Fruit fly (Drosophila melanogaster): ENCODE measurements around the gene CG33702.

Gene CG33702

DNA sequence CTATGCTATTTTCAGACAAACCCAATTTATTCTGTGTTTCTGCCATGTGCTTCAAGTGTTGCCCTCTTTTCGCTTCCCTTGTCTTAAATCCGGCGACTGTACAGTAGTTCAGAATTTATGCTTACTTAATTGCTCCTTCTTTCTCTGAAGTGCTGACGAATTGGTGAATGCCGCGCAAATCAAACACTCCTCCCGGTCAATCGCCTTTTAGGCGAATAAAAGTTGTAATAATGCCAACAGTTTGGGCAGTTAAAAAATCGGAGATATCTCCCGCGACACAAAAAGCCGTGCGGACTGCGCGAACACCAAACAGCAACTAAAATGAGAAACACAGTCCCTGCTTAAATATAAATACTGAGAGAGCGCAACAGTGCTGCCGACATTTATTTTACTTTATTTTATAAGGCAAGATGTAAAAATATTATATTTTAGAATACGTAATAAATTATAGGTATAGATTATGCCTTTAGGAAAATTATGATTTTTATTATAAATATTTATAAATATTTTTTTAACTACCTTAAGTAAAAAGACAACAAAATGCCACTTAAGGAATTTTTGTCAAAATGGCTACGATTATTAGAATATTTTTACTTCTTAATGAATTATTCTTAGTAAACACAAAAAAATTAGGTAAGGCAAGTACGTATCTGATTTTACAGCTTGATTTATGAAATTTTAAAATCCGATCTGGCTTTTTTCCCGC lies 8.0 kb downstream of the CG33702 start, which contains the start of gene path:
Gene path, minus strand, starts transcription at position 322 of the 706 bp plus-strand sequence.
- TF ChIP-seq ovo (GFP tag; optimal IDR thresholded peaks at IDR 0.05) (no peak), CG11617 (GFP tag; optimal IDR thresholded peaks at IDR 0.05) (peak; percentile 42), CG12768 (GFP tag; optimal IDR thresholded peaks at IDR 0.05) (peak; percentile 49), CG7101 (tag; optimal IDR thresholded peaks at IDR 0.05) (peak; percentile 42), Clk (GFP tag; optimal IDR thresholded peaks at IDR 0.05) (no peak), CG5204 (GFP tag; optimal IDR thresholded peaks at IDR 0.05) (no peak), Mnt (GFP tag; optimal IDR thresholded peaks at IDR 0.05) (peak; percentile 86), Crg-1 (GFP tag; optimal IDR thresholded peaks at IDR 0.05) (no peak), CG7045 (GFP tag; optimal IDR thresholded peaks at IDR 0.05) (peak; percentile 25), Hr96 (GFP tag; optimal IDR thresholded peaks at IDR 0.05) (peak; percentile 7), CG1620 (GFP tag; optimal IDR thresholded peaks at IDR 0.05) (peak; percentile 53), cnc (optimal IDR thresholded peaks at IDR 0.05) (no peak), tj (GFP tag; optimal IDR thresholded peaks at IDR 0.05) (peak; percentile 70), toe (GFP tag; optimal IDR thresholded peaks at IDR 0.05) (no peak), bab1 (GFP tag; optimal IDR thresholded peaks at IDR 0.05) (peak; percentile 28), CG14711 (tag; optimal IDR thresholded peaks at IDR 0.05) (peak; percentile 48), CG33017 (tag; optimal IDR thresholded peaks at IDR 0.05) (peak; percentile 19), cic (GFP tag; optimal IDR thresholded peaks at IDR 0.05) (peak; percentile 11), pad (GFP tag; optimal IDR thresholded peaks at IDR 0.05) (no peak), kay (GFP tag; ENCODE audit: borderline replicate concordance) (peak; percentile 39)

DNA sequence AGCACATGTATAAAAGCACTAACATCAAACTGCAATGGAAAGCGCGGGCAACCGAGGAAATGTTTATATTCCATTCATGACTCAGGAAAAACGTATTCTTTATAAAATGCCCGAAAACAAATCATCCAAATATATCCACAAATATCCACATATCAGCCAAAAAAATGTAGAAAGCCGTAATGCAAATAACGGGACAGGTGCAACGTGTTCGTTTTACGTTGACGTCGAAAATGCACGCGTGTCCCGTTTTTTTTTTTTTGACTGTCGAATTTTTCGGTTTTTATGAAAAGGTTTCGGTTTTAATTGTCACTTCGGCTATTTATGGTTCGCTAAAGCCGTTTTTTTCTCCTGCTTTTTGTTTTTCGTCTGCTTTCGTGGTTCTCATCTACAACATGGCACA lies 8.7 kb downstream of the CG33702 start:
- TF ChIP-seq ovo (GFP tag; optimal IDR thresholded peaks at IDR 0.05) (peak; percentile 81), CG33017 (tag; optimal IDR thresholded peaks at IDR 0.05) (no peak)

DNA sequence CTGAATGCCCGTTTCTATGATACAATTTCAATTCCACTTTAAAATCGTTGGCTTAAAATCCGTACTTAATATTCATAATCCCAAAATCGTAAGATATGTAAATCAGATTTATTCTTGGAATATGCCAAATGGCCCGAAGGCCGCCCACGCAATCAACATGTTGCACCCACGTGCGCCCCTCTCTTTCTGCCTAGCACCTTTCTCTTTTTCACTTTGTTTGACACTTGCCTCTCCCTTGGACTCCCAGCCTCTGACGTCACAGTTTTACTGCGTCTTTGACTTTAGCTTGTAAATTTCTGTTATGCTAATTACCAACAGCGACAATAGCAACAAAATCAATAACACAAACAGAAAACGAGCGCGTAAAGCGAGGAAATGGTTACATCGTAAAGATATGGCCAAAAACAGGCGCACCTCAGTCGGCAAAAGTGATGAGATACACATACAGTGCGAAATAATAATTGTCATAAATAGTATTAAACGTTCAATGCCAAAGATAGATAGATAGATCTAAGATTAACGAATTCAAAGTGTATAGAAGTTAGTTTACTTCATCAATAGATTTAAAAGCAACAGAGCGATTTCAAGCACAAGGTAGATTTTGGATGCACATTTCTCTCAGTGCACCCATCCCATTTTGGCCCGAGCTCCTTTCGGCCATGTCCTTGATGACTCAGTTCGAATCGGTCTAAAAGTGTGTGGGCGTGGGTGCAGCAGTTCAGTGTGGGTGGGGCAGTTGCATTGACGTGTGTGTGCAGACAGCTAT lies 9.5 kb downstream of the CG33702 start:
- TF ChIP-seq CG12768 (GFP tag; optimal IDR thresholded peaks at IDR 0.05) (no peak), pad (GFP tag; optimal IDR thresholded peaks at IDR 0.05) (no peak), tj (GFP tag; optimal IDR thresholded peaks at IDR 0.05) (no peak), CG7045 (GFP tag; optimal IDR thresholded peaks at IDR 0.05) (peak; percentile 35), Mnt (GFP tag; optimal IDR thresholded peaks at IDR 0.05) (peak; percentile 13), cic (GFP tag; optimal IDR thresholded peaks at IDR 0.05) (no peak), cnc (optimal IDR thresholded peaks at IDR 0.05) (no peak), CG5204 (GFP tag; optimal IDR thresholded peaks at IDR 0.05) (no peak), Crg-1 (GFP tag; optimal IDR thresholded peaks at IDR 0.05) (no peak), toe (GFP tag; optimal IDR thresholded peaks at IDR 0.05) (no peak), CG1620 (GFP tag; optimal IDR thresholded peaks at IDR 0.05) (no peak), CG33017 (tag; optimal IDR thresholded peaks at IDR 0.05) (peak; percentile 32), CG14711 (tag; optimal IDR thresholded peaks at IDR 0.05) (no peak), Clk (GFP tag; optimal IDR thresholded peaks at IDR 0.05) (no peak), bab1 (GFP tag; optimal IDR thresholded peaks at IDR 0.05) (no peak), ovo (GFP tag; optimal IDR thresholded peaks at IDR 0.05) (no peak), kay (GFP tag; ENCODE audit: borderline replicate concordance) (peak; percentile 59), CG11617 (GFP tag; optimal IDR thresholded peaks at IDR 0.05) (no peak), Hr96 (GFP tag; optimal IDR thresholded peaks at IDR 0.05) (no peak), CG7101 (tag; optimal IDR thresholded peaks at IDR 0.05) (peak; percentile 9)

DNA sequence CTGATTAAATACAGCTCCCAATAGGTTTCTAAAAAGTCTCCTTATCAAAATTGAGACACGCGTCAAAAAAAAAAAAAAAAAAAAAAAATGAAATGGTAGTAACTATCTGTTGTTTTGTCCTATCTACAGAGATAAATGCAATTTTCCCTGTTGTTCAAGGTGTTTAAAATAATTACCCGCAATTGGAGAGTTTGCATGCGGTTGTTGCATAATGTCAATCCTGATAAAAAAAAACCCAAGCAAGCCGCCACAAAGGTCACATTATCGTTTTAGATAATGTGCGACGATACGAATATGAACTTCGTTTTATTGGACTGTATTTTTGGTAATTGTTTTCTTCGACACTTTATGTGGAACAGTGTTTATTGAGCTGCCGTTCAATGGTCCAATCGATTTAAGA lies 10.4 kb downstream of the CG33702 start:
- TF ChIP-seq cic (GFP tag; optimal IDR thresholded peaks at IDR 0.05), result peak; percentile 52
- no peak for TF ChIP-seq pad (GFP tag; optimal IDR thresholded peaks at IDR 0.05)

DNA sequence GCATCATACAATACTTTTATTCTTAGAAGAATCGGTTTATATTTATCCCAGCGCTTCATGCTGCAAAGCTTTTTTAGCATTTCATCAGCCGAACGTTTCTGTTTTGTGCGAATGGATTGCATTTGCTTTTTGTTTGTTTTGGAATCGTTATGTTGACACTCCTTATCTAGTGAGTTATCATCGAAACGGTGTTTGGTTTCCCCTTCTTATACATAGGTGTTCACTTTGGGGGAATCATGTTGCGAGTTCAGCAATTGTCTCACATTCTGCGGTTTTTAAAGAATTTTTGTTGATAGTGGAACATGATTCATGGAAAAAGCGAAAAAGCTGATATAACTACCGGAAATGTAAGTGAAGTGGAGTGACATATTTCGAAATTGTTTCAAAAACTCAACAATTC lies 10.9 kb downstream of the CG33702 start:
- TF ChIP-seq tj (GFP tag; optimal IDR thresholded peaks at IDR 0.05) (peak; percentile 71), cic (GFP tag; optimal IDR thresholded peaks at IDR 0.05) (no peak)

DNA sequence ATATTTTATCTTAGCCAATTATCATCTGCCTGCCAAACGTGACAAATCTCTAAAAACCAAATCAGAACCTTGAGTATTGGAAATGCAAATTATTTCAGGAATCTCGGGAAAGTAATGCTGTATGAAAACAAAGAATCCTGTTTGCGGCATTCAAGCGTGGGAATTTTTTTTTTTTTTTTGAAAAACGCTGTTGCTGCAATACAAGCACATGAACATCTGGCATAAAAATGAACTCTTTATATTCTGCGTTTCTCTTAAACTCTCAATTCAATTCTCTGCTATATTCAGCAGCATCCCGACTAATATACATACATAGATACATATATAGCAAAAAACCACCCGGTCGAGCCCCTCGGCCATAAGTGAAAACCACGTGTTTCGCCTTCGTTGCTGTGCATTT lies 11.9 kb downstream of the CG33702 start:
- peak; percentile 67 for TF ChIP-seq kay (GFP tag; ENCODE audit: borderline replicate concordance)
- TF ChIP-seq CG11617 (GFP tag; optimal IDR thresholded peaks at IDR 0.05), result no peak
